Fruit fly (Drosophila melanogaster): ENCODE data around the gene Rh7.
A peak's percentile ranks its signal among the peaks of the same experiment; 100 is the strongest.

The Rh7 gene

DNA sequence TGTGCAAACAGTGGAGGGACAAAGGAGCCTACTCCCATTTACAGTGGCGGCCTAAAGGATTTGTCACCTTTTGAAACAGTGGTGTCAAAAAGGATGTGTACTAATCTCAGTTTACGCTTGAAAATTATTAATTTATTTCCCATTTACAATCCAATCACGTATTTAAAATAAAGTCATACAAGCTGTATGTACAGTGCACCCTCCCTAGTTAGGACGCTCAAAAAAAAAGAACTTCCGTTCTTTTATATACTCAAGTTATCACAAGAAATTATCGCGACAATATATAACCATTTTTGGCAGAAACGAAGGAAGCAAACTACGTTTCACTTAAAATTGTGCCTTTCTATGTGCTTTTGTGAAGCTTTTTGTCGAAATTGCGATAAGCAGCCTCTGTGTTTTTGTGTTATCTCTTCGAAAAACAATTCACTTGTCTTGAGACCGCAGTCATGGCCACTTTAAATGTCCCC is 36.0 kb downstream of the Rh7 start (continued):
- TF ChIP-seq unc-4 (GFP tag; IDR thresholded peaks at IDR 0.05; ENCODE audit: partially characterized antibody) (no peak), CG2120 (GFP tag; optimal IDR thresholded peaks at IDR 0.05) (peak; percentile 71), Pdp1 (GFP tag; optimal IDR thresholded peaks at IDR 0.05) (peak; percentile 38 to 40), corto (GFP tag; optimal IDR thresholded peaks at IDR 0.05) (no peak), CG3995 (GFP tag; optimal IDR thresholded peaks at IDR 0.05) (peak; percentile 22), Sry-δ (GFP tag; optimal IDR thresholded peaks at IDR 0.05) (no peak), CG6813 (GFP tag; optimal IDR thresholded peaks at IDR 0.05) (no peak), Tbp (GFP tag; optimal IDR thresholded peaks at IDR 0.05) (no peak), lilli (GFP tag; optimal IDR thresholded peaks at IDR 0.05) (peak; percentile 62), cwo (GFP tag; optimal IDR thresholded peaks at IDR 0.05) (peak; percentile 22), ham (GFP tag; IDR thresholded peaks at IDR 0.05) (no peak), dm (GFP tag; optimal IDR thresholded peaks at IDR 0.05) (no peak), CG3726 (GFP tag; IDR thresholded peaks at IDR 0.05) (no peak), CG13624 (GFP tag; optimal IDR thresholded peaks at IDR 0.05) (peak; percentile 57), dysf (GFP tag; IDR thresholded peaks at IDR 0.05) (peak; percentile 70), pho (GFP tag; optimal IDR thresholded peaks at IDR 0.05) (peak; percentile 26), CG42726 (GFP tag; IDR thresholded peaks at IDR 0.05; ENCODE audit: partially characterized antibody) (no peak), CG14014 (GFP tag; IDR thresholded peaks at IDR 0.05) (peak; percentile 45; the same call in 1 of the 2 replicates), HLH54F (GFP tag; optimal IDR thresholded peaks at IDR 0.05) (peak; percentile 47), dmrt99B (tag; optimal IDR thresholded peaks at IDR 0.05) (peak; percentile 62), CG11696 (GFP tag; IDR thresholded peaks at IDR 0.05) (no peak), CG8089 (GFP tag; optimal IDR thresholded peaks at IDR 0.05) (peak; percentile 8), Hr3 (GFP tag; optimal IDR thresholded peaks at IDR 0.05) (peak; percentile 16), wdn (GFP tag; IDR thresholded peaks at IDR 0.05) (no peak), CG10979 (tag; optimal IDR thresholded peaks at IDR 0.05) (peak; percentile 41), CG2889 (GFP tag; IDR thresholded peaks at IDR 0.05) (no peak), Nf-YA (GFP tag; IDR thresholded peaks at IDR 0.05) (no peak), CG15269 (tag; optimal IDR thresholded peaks at IDR 0.05) (peak; percentile 66), Ssrp (tag; optimal IDR thresholded peaks at IDR 0.05) (peak; percentile 40), ap (GFP tag; IDR thresholded peaks at IDR 0.05) (0 out of 2 replicates have a peak, but pooled peaks have one; percentile 4), CrebB (tag; optimal IDR thresholded peaks at IDR 0.05) (peak; percentile 7), crc (GFP tag; optimal IDR thresholded peaks at IDR 0.05) (peak; percentile 56), CG3065 (GFP tag; optimal IDR thresholded peaks at IDR 0.05) (no peak), crol (GFP tag; IDR thresholded peaks at IDR 0.05) (no peak), shn (GFP tag; optimal IDR thresholded peaks at IDR 0.05) (peak; percentile 62), CG11504 (tag; optimal IDR thresholded peaks at IDR 0.05) (no peak), H2.0 (GFP tag; IDR thresholded peaks at IDR 0.05) (no peak), amos (GFP tag; IDR thresholded peaks at IDR 0.05; ENCODE audit: partially characterized antibody) (no peak), hb (GFP tag; IDR thresholded peaks at IDR 0.05; ENCODE audit: partially characterized antibody) (no peak), CG7987 (GFP tag; optimal IDR thresholded peaks at IDR 0.05) (no peak), D19A (tag; optimal IDR thresholded peaks at IDR 0.05) (peak; percentile 17), CG18599 (GFP tag; optimal IDR thresholded peaks at IDR 0.05) (peak; percentile 61), CG11398 (GFP tag; optimal IDR thresholded peaks at IDR 0.05) (no peak), MESR4 (GFP tag; optimal IDR thresholded peaks at IDR 0.05) (no peak), tll (GFP tag; optimal IDR thresholded peaks at IDR 0.05) (no peak), eve (GFP tag; optimal IDR thresholded peaks at IDR 0.05) (no peak), zen2 (GFP tag; IDR thresholded peaks at IDR 0.05; ENCODE audit: partially characterized antibody) (no peak), CG31224 (GFP tag; IDR thresholded peaks at IDR 0.05) (0 out of 2 replicates have a peak, but pooled peaks have one; percentile 16), D (optimal IDR thresholded peaks at IDR 0.05) (no peak), D (GFP tag; optimal IDR thresholded peaks at IDR 0.05) (peak; percentile 35), unpg (GFP tag; optimal IDR thresholded peaks at IDR 0.05) (peak; percentile 51)

All from whole organism, embryonic.